Worm (Caenorhabditis elegans) whole organism, young adult: ENCODE data around the gene W01B6.3.

Experiments
- ceh-58 ChIP-seq: fragments of 200-800 bp; sonication (Bioruptor generic); IDR thresholded peaks from 2 replicates; pipeline ENCODE4 v1.3.6; 2022; ENCODE audit warnings: missing genetic modification characterization, missing compliant biosample characterization
- dpl-1 ChIP-seq: fragments of 150-350 bp; optimal IDR thresholded peaks from 2 replicates; lab custom pipeline; 2014; ENCODE audit warnings: missing biosample characterization, missing genetic modification reagents, missing genetic modification characterization
- mel-28 ChIP-seq: sonication (generic microtip); optimal IDR thresholded peaks from 2 replicates; lab custom pipeline; 2016; ENCODE audit warnings: borderline replicate concordance, mild to moderate bottlenecking, missing genetic modification characterization, missing compliant biosample characterization
- mes-4 ChIP-seq: sonication (generic microtip); optimal IDR thresholded peaks from 2 replicates; lab custom pipeline; 2016; ENCODE audit warnings: missing genotype, missing genetic modification characterization, missing compliant biosample characterization
- snpc-1.3 ChIP-seq: sonication (generic microtip); optimal IDR thresholded peaks from 2 replicates; lab custom pipeline; 2017; ENCODE audit warnings: missing genetic modification characterization, mild to moderate bottlenecking, missing compliant biosample characterization, antibody characterized with exemption, moderate library complexity, missing genotype, missing genetic modification reagents; ENCODE audit not compliant: insufficient read depth

- TF ChIP-seq mel-28 (no peak), mes-4 (tag; lab: Kevin White, UChicago) (no peak), snpc-1.3 (tag; lab: Kevin White, UChicago) (no peak), dpl-1 (no peak), ceh-58 (GFP tag; lab: Robert Waterston, UW) (no peak)
These were observed 39.0 kb upstream of the W01B6.3 start, which contains the start of gene spch-1 for ce11 chrIV:10111441-10111840.
